Worm (Caenorhabditis elegans) whole organism, late embryonic: Measurements from ENCODE around the gene rps-5.

ENCODE experiments used
- C08G9.2 ChIP-seq: sonication (generic microtip); optimal IDR thresholded peaks from 2 replicates; lab custom pipeline; 2016; ENCODE audit warnings: mild to moderate bottlenecking, missing genetic modification characterization, moderate library complexity, missing compliant biosample characterization
- Y22D7AL.16 ChIP-seq: sonication (generic microtip); optimal IDR thresholded peaks from 2 replicates; lab custom pipeline; 2016; ENCODE audit warnings: missing genetic modification characterization, missing compliant biosample characterization
- ceh-14 ChIP-seq: sonication (generic microtip); optimal IDR thresholded peaks from 2 replicates; lab custom pipeline; 2016; ENCODE audit warnings: missing genotype, missing genetic modification characterization, missing compliant biosample characterization
- ceh-18 ChIP-seq: sonication (generic microtip); optimal IDR thresholded peaks from 2 replicates; lab custom pipeline; 2016; ENCODE audit warnings: missing genetic modification characterization, missing compliant biosample characterization
- ceh-2 ChIP-seq: sonication (generic microtip); optimal IDR thresholded peaks from 2 replicates; lab custom pipeline; 2016; ENCODE audit warnings: missing genotype, missing genetic modification characterization, missing compliant biosample characterization
- ceh-31 ChIP-seq: sonication (generic microtip); optimal IDR thresholded peaks from 2 replicates; lab custom pipeline; 2016; ENCODE audit warnings: missing genetic modification characterization, missing compliant biosample characterization
- ceh-34 ChIP-seq: sonication (generic microtip); optimal IDR thresholded peaks from 2 replicates; lab custom pipeline; 2016; ENCODE audit warnings: mild to moderate bottlenecking, missing genetic modification characterization, missing compliant biosample characterization
- ceh-45 ChIP-seq: fragments of 200-800 bp; sonication (Bioruptor generic); IDR thresholded peaks from 2 replicates; pipeline ENCODE4 v1.3.6; 2022; ENCODE audit warnings: missing genetic modification reagents, missing genetic modification characterization, missing compliant biosample characterization
- ceh-48 ChIP-seq: sonication (generic microtip); optimal IDR thresholded peaks from 2 replicates; lab custom pipeline; 2016; ENCODE audit warnings: missing genetic modification characterization, inconsistent platforms, missing compliant biosample characterization
- ceh-6 ChIP-seq: fragments of 200-800 bp; sonication (Bioruptor generic); optimal IDR thresholded peaks from 2 replicates; lab custom pipeline; 2018; ENCODE audit warnings: mild to moderate bottlenecking, missing genetic modification characterization, missing compliant biosample characterization
- che-1 ChIP-seq: sonication (generic microtip); optimal IDR thresholded peaks from 2 replicates; lab custom pipeline; 2016; ENCODE audit warnings: mild to moderate bottlenecking, missing genetic modification characterization, missing compliant biosample characterization
- dmd-4 ChIP-seq: sonication (generic microtip); optimal IDR thresholded peaks from 2 replicates; lab custom pipeline; 2016; ENCODE audit warnings: borderline replicate concordance, missing genetic modification characterization, missing compliant biosample characterization
- dve-1 ChIP-seq: sonication (generic microtip); optimal IDR thresholded peaks from 2 replicates; lab custom pipeline; 2017; ENCODE audit warnings: antibody characterized with exemption, mild to moderate bottlenecking, missing genetic modification characterization, missing compliant biosample characterization
- elt-2 ChIP-seq: sonication (generic microtip); optimal IDR thresholded peaks from 2 replicates; lab custom pipeline; 2016; ENCODE audit warnings: missing genetic modification reagents, missing genetic modification characterization, missing compliant biosample characterization
- ets-4 ChIP-seq: sonication (generic microtip); optimal IDR thresholded peaks from 2 replicates; lab custom pipeline; 2016; ENCODE audit warnings: missing genetic modification characterization, missing compliant biosample characterization
- fkh-10 ChIP-seq: fragments of 150-350 bp; optimal IDR thresholded peaks from 2 replicates; lab custom pipeline; 2014; ENCODE audit warnings: missing biosample characterization, missing genetic modification reagents, missing genetic modification characterization
- fkh-6 ChIP-seq: sonication (generic microtip); optimal IDR thresholded peaks from 2 replicates; lab custom pipeline; 2016; ENCODE audit warnings: missing genetic modification characterization, missing compliant biosample characterization
- hlh-13 ChIP-seq: fragments of 200-800 bp; sonication (Bioruptor generic); optimal IDR thresholded peaks from 2 replicates; lab custom pipeline; 2018; ENCODE audit warnings: mild to moderate bottlenecking, missing genetic modification characterization, missing compliant biosample characterization
- hlh-30 ChIP-seq: sonication (generic microtip); optimal IDR thresholded peaks from 2 replicates; lab custom pipeline; 2017; ENCODE audit warnings: antibody characterized with exemption, missing genetic modification characterization, missing compliant biosample characterization; ENCODE audit not compliant: insufficient read depth
- hlh-6 ChIP-seq: sonication (generic microtip); optimal IDR thresholded peaks from 2 replicates; lab custom pipeline; 2016; ENCODE audit warnings: missing genotype, missing genetic modification characterization, missing compliant biosample characterization
- hlh-8 ChIP-seq: sonication (generic microtip); optimal IDR thresholded peaks from 2 replicates; lab custom pipeline; 2016; ENCODE audit warnings: missing genotype, missing genetic modification characterization, missing compliant biosample characterization
- lim-6 ChIP-seq: sonication (generic microtip); optimal IDR thresholded peaks from 2 replicates; lab custom pipeline; 2016; ENCODE audit warnings: missing genetic modification characterization, missing compliant biosample characterization
- lin-11 ChIP-seq: fragments of 200-800 bp; sonication (Bioruptor generic); optimal IDR thresholded peaks from 2 replicates; lab custom pipeline; 2018; ENCODE audit warnings: mild to moderate bottlenecking, missing genetic modification characterization, missing compliant biosample characterization
- madf-2 ChIP-seq: sonication (generic microtip); optimal IDR thresholded peaks from 2 replicates; lab custom pipeline; 2017; ENCODE audit warnings: missing genetic modification characterization, missing compliant biosample characterization
- nfya-1 ChIP-seq: sonication (generic microtip); optimal IDR thresholded peaks from 2 replicates; lab custom pipeline; 2017; ENCODE audit warnings: missing genetic modification characterization, mild to moderate bottlenecking, missing compliant biosample characterization, antibody characterized with exemption, moderate library complexity
- nhr-11 ChIP-seq: fragments of 150-350 bp; optimal IDR thresholded peaks from 2 replicates; lab custom pipeline; 2014; ENCODE audit warnings: missing biosample characterization, missing genetic modification characterization
- npax-4 ChIP-seq: sonication (generic microtip); optimal IDR thresholded peaks from 2 replicates; lab custom pipeline; 2016; ENCODE audit warnings: missing genetic modification characterization, missing compliant biosample characterization
- odd-2 ChIP-seq: sonication (generic microtip); optimal IDR thresholded peaks from 2 replicates; lab custom pipeline; 2017; ENCODE audit warnings: antibody characterized with exemption, mild to moderate bottlenecking, missing genetic modification characterization, missing compliant biosample characterization
- pat-9 ChIP-seq: fragments of 200-800 bp; sonication (Bioruptor generic); optimal IDR thresholded peaks from 2 replicates; lab custom pipeline; 2018; ENCODE audit warnings: mild to moderate bottlenecking, missing genetic modification characterization, moderate library complexity, missing compliant biosample characterization
- pha-4 ChIP-seq: fragments of 150-350 bp; optimal IDR thresholded peaks from 2 replicates; lab custom pipeline; 2018; ENCODE audit warnings: missing biosample characterization, missing genetic modification reagents, missing genetic modification characterization
- pros-1 ChIP-seq: fragments of 150-350 bp; optimal IDR thresholded peaks from 2 replicates; lab custom pipeline; 2014; ENCODE audit warnings: missing biosample characterization, missing genetic modification reagents, missing genetic modification characterization
- ref-2 ChIP-seq: sonication (generic microtip); optimal IDR thresholded peaks from 2 replicates; lab custom pipeline; 2016; ENCODE audit warnings: missing genetic modification characterization, missing compliant biosample characterization
- sdc-2 ChIP-seq: sonication (generic microtip); optimal IDR thresholded peaks from 2 replicates; lab custom pipeline; 2016; ENCODE audit warnings: missing genotype, missing genetic modification characterization, missing compliant biosample characterization
- sox-4 ChIP-seq: sonication (generic microtip); optimal IDR thresholded peaks from 2 replicates; lab custom pipeline; 2017; ENCODE audit warnings: mild to moderate bottlenecking, missing genetic modification characterization, inconsistent platforms, missing compliant biosample characterization
- syd-9 ChIP-seq: sonication (generic microtip); optimal IDR thresholded peaks from 2 replicates; lab custom pipeline; 2016; ENCODE audit warnings: mild to moderate bottlenecking, missing genetic modification characterization, moderate library complexity, missing compliant biosample characterization
- tbx-2 ChIP-seq: sonication (generic microtip); optimal IDR thresholded peaks from 2 replicates; lab custom pipeline; 2016; ENCODE audit warnings: missing genetic modification characterization, missing compliant biosample characterization
- unc-3 ChIP-seq, 2 experiments: fragments of 200-800 bp in 1 of 2; sonication (Bioruptor generic) in 1 of 2; sonication (generic microtip) in 1 of 2; conservative IDR thresholded peaks in 1 of 2; optimal IDR thresholded peaks in 1 of 2; 2 replicates each; pipeline versions ENCODE4 v1.3.6 to Lab custom; 2016 to 2022; ENCODE audit warnings: missing compliant biosample characterization in 2 of 2, missing genetic modification characterization in 2 of 2, missing genetic modification reagents in 1 of 2
- unc-42 ChIP-seq: sonication (generic microtip); optimal IDR thresholded peaks from 2 replicates; lab custom pipeline; 2016; ENCODE audit warnings: missing genotype, missing genetic modification characterization, missing compliant biosample characterization
- unc-55 ChIP-seq: sonication (generic microtip); optimal IDR thresholded peaks from 2 replicates; lab custom pipeline; 2017; ENCODE audit warnings: missing biosample characterization, missing genetic modification reagents, missing genetic modification characterization
- zip-5 ChIP-seq: sonication (generic microtip); optimal IDR thresholded peaks from 2 replicates; lab custom pipeline; 2016; ENCODE audit warnings: missing genetic modification characterization, missing compliant biosample characterization

The rps-5 gene

DNA sequence TGAATTAATAATTGTTTCAGACTA lies 15.0 kb upstream of the rps-5 start, which contains the start of gene swsn-4:
Gene swsn-4, plus strand, starts transcription at position 21 of the 24 bp plus-strand sequence.
- TF ChIP-seq nhr-11 (no peak), tbx-2 (tag; lab: Kevin White, UChicago) (no peak), unc-42 (tag; lab: Kevin White, UChicago) (no peak), npax-4 (tag; lab: Kevin White, UChicago) (no peak), hlh-30 (tag; lab: Kevin White, UChicago) (no peak)

DNA sequence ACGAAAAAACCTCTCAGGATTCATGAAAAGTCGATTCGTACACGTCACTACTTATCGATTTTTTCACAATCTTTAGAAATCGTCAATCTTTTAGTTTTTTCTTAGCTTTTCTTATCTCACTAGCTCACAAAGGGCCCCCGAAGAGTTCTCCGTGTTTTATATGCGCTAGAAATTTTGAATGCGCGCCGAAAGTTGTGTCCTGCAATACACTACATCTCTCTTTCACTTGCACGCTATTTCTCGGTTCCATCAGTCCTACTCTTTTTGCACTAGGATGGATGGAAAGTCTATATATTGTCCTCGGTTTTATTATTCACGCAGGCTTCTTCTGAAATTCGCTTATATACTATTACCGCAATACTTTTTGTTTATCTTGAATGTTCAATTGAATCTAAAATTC lies 14.8 kb upstream of the rps-5 start:
- TF ChIP-seq ceh-45 (GFP tag; lab: Robert Waterston, UW) (no peak), sdc-2 (tag; lab: Kevin White, UChicago) (no peak), dve-1 (tag; lab: Kevin White, UChicago) (no peak), pha-4 (tag; lab: Kevin White, UChicago) (no peak), odd-2 (no peak), syd-9 (tag; lab: Kevin White, UChicago) (no peak), C08G9.2 (tag; lab: Kevin White, UChicago) (no peak), dmd-4 (tag; lab: Kevin White, UChicago) (no peak), lin-11 (no peak), ets-4 (tag; lab: Kevin White, UChicago) (no peak), unc-55 (GFP tag; lab: Kevin White, UChicago) (no peak)

DNA sequence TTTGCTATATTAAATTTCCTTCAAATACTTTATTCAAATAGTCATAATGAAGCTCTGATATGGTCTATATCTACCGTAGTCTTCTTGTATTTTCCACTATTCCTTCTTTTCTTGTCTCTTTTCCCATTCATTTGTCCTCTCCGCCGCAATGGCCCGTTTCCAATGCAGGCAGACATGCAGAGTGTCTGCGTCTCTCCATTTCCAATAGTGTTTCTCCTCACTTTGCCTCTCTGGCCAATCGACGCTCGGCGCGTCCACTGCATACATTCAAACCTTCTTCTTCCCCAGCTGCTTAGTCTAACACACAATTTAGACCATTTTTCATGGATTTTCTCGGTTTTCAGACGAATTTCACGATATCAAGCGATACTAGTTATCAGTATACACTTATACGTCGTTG lies 14.4 kb upstream of the rps-5 start:
- TF ChIP-seq nhr-11 (no peak), Y22D7AL.16 (tag; lab: Kevin White, UChicago) (no peak), C08G9.2 (tag; lab: Kevin White, UChicago) (no peak), hlh-6 (no peak), pros-1 (peak; percentile 40), pha-4 (tag; lab: Kevin White, UChicago) (no peak), unc-3 (GFP tag; conservative IDR thresholded peaks at IDR 0.05; lab: Robert Waterston, UW) (no peak), unc-3 (tag; optimal IDR thresholded peaks at IDR 0.05; lab: Kevin White, UChicago) (no peak), zip-5 (no peak), dmd-4 (tag; lab: Kevin White, UChicago) (no peak), hlh-13 (GFP tag; lab: Kevin White, UChicago) (no peak), fkh-10 (GFP tag; lab: Kevin White, UChicago) (no peak), ref-2 (tag; lab: Kevin White, UChicago) (no peak), elt-2 (tag; lab: Kevin White, UChicago) (no peak), lim-6 (tag; lab: Kevin White, UChicago) (no peak), ceh-14 (tag; lab: Kevin White, UChicago) (no peak), ceh-31 (tag; lab: Kevin White, UChicago) (peak; percentile 40), ceh-18 (tag; lab: Kevin White, UChicago) (no peak), ceh-48 (tag; lab: Kevin White, UChicago) (no peak), fkh-6 (tag; lab: Kevin White, UChicago) (no peak), ceh-6 (GFP tag; lab: Kevin White, UChicago) (no peak), ceh-2 (tag; lab: Kevin White, UChicago) (peak; percentile 6), madf-2 (tag; lab: Kevin White, UChicago) (no peak), pat-9 (tag; lab: Kevin White, UChicago) (no peak), nfya-1 (tag; lab: Kevin White, UChicago) (peak; percentile 100), sox-4 (tag; lab: Kevin White, UChicago) (no peak), che-1 (tag; lab: Kevin White, UChicago) (no peak), hlh-8 (tag; lab: Kevin White, UChicago) (no peak), ceh-34 (tag; lab: Kevin White, UChicago) (peak; percentile 17)
